Worm (Caenorhabditis elegans): ENCODE measurements around the gene mua-3.

- no peak for TF ChIP-seq mab-5 (tag; optimal IDR thresholded peaks at IDR 0.05)
- no peak for TF ChIP-seq nhr-76 (tag; optimal IDR thresholded peaks at IDR 0.05)
- TF ChIP-seq ces-1 (GFP tag; optimal IDR thresholded peaks at IDR 0.05) = no peak
- no peak for TF ChIP-seq ztf-11 (tag; optimal IDR thresholded peaks at IDR 0.05)
- TF ChIP-seq nhr-12 (tag; optimal IDR thresholded peaks at IDR 0.05) = no peak
- TF ChIP-seq nhr-237 (tag; optimal IDR thresholded peaks at IDR 0.05) = no peak
- TF ChIP-seq elt-1 (tag; optimal IDR thresholded peaks at IDR 0.05; ENCODE audit: borderline replicate concordance, insufficient read depth) = no peak
Measured at ce11 chrIII:10199052-10199451, 38.6 kb downstream of the mua-3 start, which contains the start of gene T20G5.8.

All from whole organism, mixed stage, embryonic.